Worm (Caenorhabditis elegans) whole organism, early embryonic: Measurements from ENCODE around the gene C38H2.2.
A peak's percentile ranks its signal among the peaks of the same experiment; 100 is the strongest.

Source experiments
- B0310.2 ChIP-seq: sonication (generic microtip); optimal IDR thresholded peaks from 2 replicates; lab custom pipeline; 2016; ENCODE audit warnings: mild to moderate bottlenecking, missing genetic modification characterization, missing compliant biosample characterization
- F13C5.2 ChIP-seq: sonication (generic microtip); optimal IDR thresholded peaks from 2 replicates; lab custom pipeline; 2017; ENCODE audit warnings: mild to moderate bottlenecking, missing genetic modification characterization, inconsistent platforms, missing compliant biosample characterization
- aly-1 ChIP-seq: sonication (generic microtip); optimal IDR thresholded peaks from 2 replicates; lab custom pipeline; 2016; ENCODE audit warnings: missing genetic modification characterization, missing compliant biosample characterization
- ama-1 ChIP-seq: fragments of 150-350 bp; optimal IDR thresholded peaks from 2 replicates; lab custom pipeline; 2014
- ceh-13 ChIP-seq: fragments of 200-800 bp; sonication (Bioruptor generic); optimal IDR thresholded peaks from 2 replicates; lab custom pipeline; 2018; ENCODE audit warnings: mild to moderate bottlenecking, missing genetic modification characterization, missing compliant biosample characterization
- ceh-36 ChIP-seq: sonication (generic microtip); optimal IDR thresholded peaks from 2 replicates; lab custom pipeline; 2016; ENCODE audit warnings: missing genetic modification characterization, inconsistent platforms, missing compliant biosample characterization
- ets-7 ChIP-seq: sonication (generic microtip); optimal IDR thresholded peaks from 2 replicates; lab custom pipeline; 2016; ENCODE audit warnings: missing genotype, missing genetic modification characterization, missing compliant biosample characterization
- flt-1 ChIP-seq: fragments of 200-800 bp; sonication (Bioruptor generic); IDR thresholded peaks from 2 replicates; pipeline ENCODE4 v1.3.6; 2022; ENCODE audit warnings: missing genetic modification characterization, missing compliant biosample characterization
- hmbx-1 ChIP-seq: sonication (generic microtip); optimal IDR thresholded peaks from 2 replicates; lab custom pipeline; 2016; ENCODE audit warnings: mild to moderate bottlenecking, missing genetic modification characterization, missing compliant biosample characterization
- hmg-4 ChIP-seq: fragments of 200-800 bp; sonication (Bioruptor generic); optimal IDR thresholded peaks from 2 replicates; lab custom pipeline; 2018; ENCODE audit warnings: mild to moderate bottlenecking, missing genetic modification characterization, missing compliant biosample characterization
- hnd-1 ChIP-seq: sonication (generic microtip); optimal IDR thresholded peaks from 2 replicates; lab custom pipeline; 2016; ENCODE audit warnings: missing genetic modification characterization, missing compliant biosample characterization
- pes-1 ChIP-seq: fragments of 200-800 bp; sonication (Bioruptor generic); IDR thresholded peaks from 2 replicates; pipeline ENCODE4 v1.3.6; 2022; ENCODE audit warnings: missing genetic modification reagents, missing genetic modification characterization, missing compliant biosample characterization
- scrt-1 ChIP-seq: fragments of 200-800 bp; sonication (Bioruptor generic); IDR thresholded peaks from 2 replicates; pipeline ENCODE4 v1.3.6; 2022; ENCODE audit warnings: missing genetic modification characterization, missing compliant biosample characterization
- sea-1 ChIP-seq: fragments of 200-800 bp; sonication (Bioruptor generic); conservative IDR thresholded peaks from 2 replicates; pipeline ENCODE4 v1.3.6; 2022; ENCODE audit warnings: missing genetic modification characterization, missing compliant biosample characterization
- tbx-11 ChIP-seq: fragments of 200-800 bp; sonication (Bioruptor generic); IDR thresholded peaks from 2 replicates; pipeline ENCODE4 v1.3.6; 2022; ENCODE audit warnings: missing genetic modification characterization, missing compliant biosample characterization
- tbx-37 ChIP-seq: fragments of 200-800 bp; sonication (Bioruptor generic); conservative IDR thresholded peaks from 2 replicates; pipeline ENCODE4 v1.3.6; 2022; ENCODE audit warnings: missing genetic modification reagents, missing genetic modification characterization, missing compliant biosample characterization
- tra-4 ChIP-seq: sonication (generic microtip); optimal IDR thresholded peaks from 2 replicates; lab custom pipeline; 2017; ENCODE audit warnings: missing genetic modification characterization, missing compliant biosample characterization

Gene C38H2.2

DNA sequence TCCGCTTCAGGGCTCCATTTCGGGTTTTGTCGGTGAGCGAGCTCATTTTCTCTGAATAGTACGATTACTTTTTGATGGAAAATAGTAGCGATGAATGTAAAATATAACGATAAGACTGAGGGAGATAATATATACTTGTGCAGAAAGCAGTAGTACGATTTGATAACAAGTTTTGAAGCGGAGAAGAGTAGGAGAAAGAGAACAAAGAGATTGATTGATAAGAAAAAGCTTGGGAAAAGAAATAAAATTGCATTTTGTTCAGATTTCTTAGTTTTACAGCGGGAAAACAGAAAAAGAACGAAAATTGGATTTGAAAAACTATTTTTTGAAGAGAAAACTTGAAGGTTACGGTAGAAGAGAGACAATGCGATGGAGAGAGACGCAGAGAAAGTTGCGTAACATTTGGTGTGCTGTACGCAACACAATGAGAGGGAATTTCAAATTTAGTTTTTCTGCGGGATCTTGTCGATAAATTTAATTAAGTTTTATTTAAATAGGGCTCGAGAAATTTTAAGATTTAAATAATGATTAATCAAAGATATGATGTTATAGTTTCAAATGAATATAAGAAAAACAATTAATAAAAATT, 23.9 kb upstream of the C38H2.2 start, which contains the start of gene umps-1:
TSS of gene umps-1 (minus strand) at position 51 of the 589 bp plus-strand sequence.
- TF ChIP-seq tra-4 (tag; lab: Kevin White, UChicago) (no peak), flt-1 (GFP tag; lab: Robert Waterston, UW) (no peak), tbx-11 (GFP tag; lab: Robert Waterston, UW) (no peak), B0310.2 (tag; lab: Kevin White, UChicago) (no peak), ceh-13 (GFP tag; lab: Kevin White, UChicago) (no peak), ets-7 (tag; lab: Kevin White, UChicago) (no peak), pes-1 (GFP tag; lab: Robert Waterston, UW) (no peak), scrt-1 (GFP tag; lab: Robert Waterston, UW) (no peak), ceh-36 (tag; lab: Kevin White, UChicago) (no peak), sea-1 (GFP tag; lab: Robert Waterston, UW) (no peak), aly-1 (tag; lab: Kevin White, UChicago) (no peak), ama-1 (no peak), tbx-37 (no peak), hmbx-1 (no peak), hnd-1 (tag; lab: Kevin White, UChicago) (no peak), hmg-4 (GFP tag; lab: Kevin White, UChicago) (no peak), F13C5.2 (tag; lab: Kevin White, UChicago) (no peak)

DNA sequence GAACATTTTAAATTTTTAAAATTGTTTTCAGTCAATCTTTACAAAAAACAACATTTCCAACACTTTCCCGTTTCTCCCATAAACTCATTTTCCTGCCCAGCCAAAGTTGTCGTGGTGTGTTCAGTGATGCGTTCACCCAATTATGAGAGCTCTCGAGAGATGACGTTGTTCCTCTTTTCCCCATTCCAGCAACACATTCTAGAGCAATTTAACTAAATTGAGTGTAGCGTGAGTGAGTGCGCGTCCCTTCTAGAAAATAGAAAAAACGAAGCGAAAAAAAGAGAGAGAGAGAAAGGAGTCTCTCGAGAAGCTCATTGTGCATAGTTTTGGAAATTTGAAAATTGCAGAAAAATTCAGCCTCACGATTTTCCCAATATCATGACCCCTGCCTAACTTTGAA, 22.8 kb upstream of the C38H2.2 start:
- TF ChIP-seq scrt-1 (GFP tag; lab: Robert Waterston, UW) (no peak), F13C5.2 (tag; lab: Kevin White, UChicago) (no peak), tbx-37 (no peak), hnd-1 (tag; lab: Kevin White, UChicago) (no peak), hmbx-1 (no peak), flt-1 (GFP tag; lab: Robert Waterston, UW) (no peak), aly-1 (tag; lab: Kevin White, UChicago) (no peak), ets-7 (tag; lab: Kevin White, UChicago) (no peak), sea-1 (GFP tag; lab: Robert Waterston, UW) (no peak), tbx-11 (GFP tag; lab: Robert Waterston, UW) (no peak), ceh-13 (GFP tag; lab: Kevin White, UChicago) (no peak), ceh-36 (tag; lab: Kevin White, UChicago) (no peak), B0310.2 (tag; lab: Kevin White, UChicago) (no peak)

DNA sequence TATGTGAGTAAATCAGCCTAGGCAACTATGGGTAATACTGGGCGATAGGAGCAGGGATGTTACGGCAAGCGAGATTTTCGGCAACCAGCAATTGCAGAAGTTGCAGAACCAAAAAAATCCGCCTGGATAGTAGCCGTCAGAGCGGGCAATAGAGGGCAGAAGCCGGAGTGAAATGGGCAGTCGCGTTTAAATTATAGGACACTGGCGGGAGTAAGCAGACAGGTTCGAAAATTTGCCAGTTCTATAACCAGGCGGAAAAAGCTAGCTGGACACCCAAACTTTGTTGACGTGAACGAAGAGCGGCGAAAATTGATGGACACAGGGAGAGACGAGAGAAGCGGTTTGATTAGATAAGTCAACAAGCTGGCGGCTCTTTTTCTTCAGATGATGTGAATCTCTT, 21.7 kb upstream of the C38H2.2 start:
- TF ChIP-seq tra-4 (tag; lab: Kevin White, UChicago) (no peak), hmg-4 (GFP tag; lab: Kevin White, UChicago) (no peak), pes-1 (GFP tag; lab: Robert Waterston, UW) (no peak), flt-1 (GFP tag; lab: Robert Waterston, UW) (no peak), ceh-13 (GFP tag; lab: Kevin White, UChicago) (no peak), ets-7 (tag; lab: Kevin White, UChicago) (no peak), F13C5.2 (tag; lab: Kevin White, UChicago) (no peak), ceh-36 (tag; lab: Kevin White, UChicago) (no peak), ama-1 (no peak), B0310.2 (tag; lab: Kevin White, UChicago) (no peak)

DNA sequence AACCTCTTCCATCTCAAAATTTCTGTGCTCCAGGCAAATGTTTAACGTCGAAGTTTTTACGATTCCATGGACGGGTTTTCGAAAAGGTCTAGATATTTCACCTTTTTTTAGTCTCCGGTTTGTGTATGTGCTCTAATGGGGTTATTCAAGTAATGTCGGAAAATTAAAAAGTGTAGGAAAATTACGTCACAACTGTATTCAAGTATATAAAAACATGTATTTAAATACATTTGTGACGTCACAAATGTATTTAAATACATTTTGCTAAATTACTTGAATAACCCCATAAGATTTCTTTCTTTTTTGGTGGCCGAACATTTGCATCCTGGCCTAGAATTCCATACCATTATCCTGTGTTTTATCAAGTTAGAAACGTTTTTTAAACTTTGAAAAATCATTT, 20.1 kb upstream of the C38H2.2 start:
- no peak for TF ChIP-seq tbx-11 (GFP tag; lab: Robert Waterston, UW)

DNA sequence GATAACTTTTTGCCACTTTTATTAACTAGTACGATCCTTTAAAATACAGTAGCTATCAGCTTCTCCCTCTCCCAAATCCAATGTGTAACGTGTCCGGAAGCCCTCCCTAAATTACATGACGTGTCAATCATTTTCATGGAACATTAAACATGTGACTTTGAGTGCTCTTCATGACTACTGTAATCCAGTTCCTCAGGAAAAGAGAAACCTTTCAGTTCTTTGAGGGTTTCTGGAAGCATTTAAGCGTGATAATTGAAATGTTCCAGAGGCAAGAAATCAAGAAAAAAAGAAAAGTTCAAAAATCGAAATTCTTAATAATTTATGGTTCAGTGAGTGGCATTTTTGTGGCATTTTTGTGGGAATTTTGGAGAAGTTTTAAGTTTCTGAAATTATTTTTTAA, 18.7 kb upstream of the C38H2.2 start:
- no peak for TF ChIP-seq tbx-37
- no peak for TF ChIP-seq scrt-1 (GFP tag; lab: Robert Waterston, UW)
- no peak for TF ChIP-seq ama-1
- TF ChIP-seq sea-1 (GFP tag; lab: Robert Waterston, UW): no peak
- no peak for TF ChIP-seq hmg-4 (GFP tag; lab: Kevin White, UChicago)
- no peak for TF ChIP-seq ceh-13 (GFP tag; lab: Kevin White, UChicago)
- no peak for TF ChIP-seq aly-1 (tag; lab: Kevin White, UChicago)
- TF ChIP-seq hnd-1 (tag; lab: Kevin White, UChicago): no peak
- TF ChIP-seq hmbx-1: no peak
- no peak for TF ChIP-seq ets-7 (tag; lab: Kevin White, UChicago)

DNA sequence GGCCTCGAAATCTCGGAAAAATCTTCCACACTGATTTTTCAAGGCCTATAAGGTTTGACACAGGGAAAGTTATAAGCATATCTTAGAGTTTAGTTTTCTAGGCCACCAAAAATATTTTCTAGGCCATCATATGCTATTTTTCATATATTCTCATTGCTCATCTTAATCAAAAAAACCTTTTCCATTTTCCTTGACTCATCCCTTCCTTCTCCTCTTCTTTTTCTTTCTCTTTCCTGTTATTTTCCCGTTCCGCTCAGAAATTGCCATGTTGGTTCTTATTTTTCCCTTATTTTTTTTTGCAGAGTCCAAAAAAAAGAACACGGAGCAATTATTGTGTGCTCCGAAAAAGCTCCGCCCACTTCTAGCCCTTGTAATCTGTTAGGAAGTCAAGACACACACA, 16.9 kb upstream of the C38H2.2 start, which contains the start of gene tbc-8:
TSS of gene tbc-8 (plus strand) at position 301 of the 400 bp plus-strand sequence.
- TF ChIP-seq ceh-36 (tag; lab: Kevin White, UChicago): no peak

DNA sequence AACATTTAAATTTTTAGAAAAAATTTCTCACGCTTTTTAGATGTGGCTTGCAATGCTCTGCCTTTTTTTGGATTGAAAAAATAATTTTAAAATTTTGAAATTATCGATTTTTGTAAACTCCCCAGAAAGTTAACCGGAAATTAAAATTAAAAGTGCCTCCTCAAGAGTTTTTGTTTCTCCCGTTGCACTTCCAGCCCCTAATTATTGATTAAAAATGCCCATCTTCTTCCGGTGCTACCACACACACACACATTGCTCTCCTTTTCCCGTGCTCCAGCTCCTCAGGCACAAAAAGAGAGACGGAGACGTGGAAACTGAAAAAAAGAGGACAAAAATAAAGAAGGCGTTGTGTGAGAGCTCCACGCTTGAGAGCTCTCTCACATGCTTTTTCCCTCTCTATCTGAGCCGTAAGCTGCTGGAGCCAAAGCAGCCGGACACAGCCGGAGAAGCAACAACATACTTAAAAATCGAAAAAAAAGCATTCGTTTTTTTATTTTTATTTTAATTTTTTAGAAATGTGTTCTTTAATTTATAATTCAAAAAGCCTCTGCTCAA, 14.1 kb upstream of the C38H2.2 start:
- 0 out of 2 replicates have a peak, but pooled peaks have one; percentile 30 for TF ChIP-seq sea-1 (GFP tag; lab: Robert Waterston, UW)
- TF ChIP-seq hmg-4 (GFP tag; lab: Kevin White, UChicago): no peak

DNA sequence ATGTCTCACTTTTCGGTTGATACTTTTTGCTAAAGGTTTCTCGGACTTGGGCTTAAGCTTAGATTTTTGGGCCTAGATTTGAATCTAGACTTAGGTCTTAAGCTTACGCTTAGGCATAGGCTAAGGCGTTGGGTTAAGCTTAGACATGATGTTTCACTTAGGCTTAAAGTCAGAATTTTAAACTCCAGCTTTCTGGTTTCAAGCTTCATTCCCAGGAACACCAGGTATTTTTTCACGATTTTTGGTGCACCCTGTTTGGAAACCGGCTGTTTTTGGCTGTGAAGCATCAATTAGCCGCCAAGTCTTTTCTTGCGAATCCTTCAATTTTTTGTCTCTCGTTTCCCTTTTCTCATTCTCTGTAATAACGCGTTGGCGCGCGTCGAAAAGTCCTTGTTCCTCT, 7.7 kb upstream of the C38H2.2 start:
- no peak for TF ChIP-seq aly-1 (tag; lab: Kevin White, UChicago)
- TF ChIP-seq tbx-37: 0 out of 2 replicates have a peak, but pooled peaks have one; percentile 2
